Fruit fly (Drosophila melanogaster) whole organism, embryonic: ENCODE data around the gene gro.
A peak's percentile ranks its signal among the peaks of the same experiment; 100 is the strongest.

ENCODE experiments used
- ATbp ChIP-seq: fragments of 200-800 bp; sonication (Bioruptor generic); optimal IDR thresholded peaks from 2 replicates; lab custom pipeline; 2017; ENCODE audit warnings: missing biosample characterization, mild to moderate bottlenecking, missing genetic modification characterization, missing genetic modification reagents
- Abd-B ChIP-seq: fragments of 200-800 bp; sonication (Bioruptor generic); optimal IDR thresholded peaks from 2 replicates; lab custom pipeline; 2018; ENCODE audit warnings: missing biosample characterization, mild to moderate bottlenecking, missing genetic modification characterization, moderate library complexity
- CG11695 ChIP-seq: fragments of 200-800 bp; sonication (Bioruptor generic); IDR thresholded peaks from 3 replicates; pipeline ENCODE4 v1.3.6; 2022; ENCODE audit warnings: missing biosample characterization, missing genetic modification characterization
- CG13424 ChIP-seq: fragments of 200-800 bp; sonication (Bioruptor generic); optimal IDR thresholded peaks from 2 replicates; lab custom pipeline; 2019; ENCODE audit warnings: missing biosample characterization, mild to moderate bottlenecking, missing genetic modification characterization, moderate library complexity
- CG14050 ChIP-seq: fragments of 200-800 bp; sonication (Bioruptor generic); IDR thresholded peaks from 3 replicates; pipeline ENCODE4 v1.3.6; 2022; ENCODE audit warnings: missing biosample characterization, missing genetic modification characterization
- CG14441 ChIP-seq: fragments of 200-800 bp; sonication (Bioruptor generic); IDR thresholded peaks from 2 replicates; pipeline ENCODE4 v1.3.6; 2022; ENCODE audit warnings: missing biosample characterization, missing genetic modification characterization
- CG15011 ChIP-seq: fragments of 200-800 bp; sonication (Bioruptor generic); optimal IDR thresholded peaks from 3 replicates; lab custom pipeline; 2018; ENCODE audit warnings: missing biosample characterization, mild to moderate bottlenecking, missing genetic modification characterization
- CG17568 ChIP-seq: fragments of 200-800 bp; sonication (Bioruptor generic); optimal IDR thresholded peaks from 2 replicates; lab custom pipeline; 2018; ENCODE audit warnings: missing biosample characterization, mild to moderate bottlenecking, missing genetic modification characterization, moderate library complexity
- CG17612 ChIP-seq: fragments of 200-800 bp; sonication (Bioruptor generic); IDR thresholded peaks from 2 replicates; pipeline ENCODE4 v1.3.6; 2022; ENCODE audit warnings: missing biosample characterization, missing genetic modification characterization
- CG2678 ChIP-seq: fragments of 200-800 bp; sonication (Bioruptor generic); optimal IDR thresholded peaks from 3 replicates; lab custom pipeline; 2019; ENCODE audit warnings: missing biosample characterization, mild to moderate bottlenecking, missing genetic modification characterization, moderate library complexity
- CG3065 ChIP-seq: fragments of 200-800 bp; sonication (Bioruptor generic); optimal IDR thresholded peaks from 2 replicates; lab custom pipeline; 2016; ENCODE audit warnings: missing biosample characterization, missing genetic modification characterization
- CG4424 ChIP-seq: fragments of 200-800 bp; sonication (Bioruptor generic); optimal IDR thresholded peaks from 3 replicates; lab custom pipeline; 2016; ENCODE audit warnings: missing biosample characterization, missing genetic modification characterization
- CG4707 ChIP-seq: fragments of 200-800 bp; sonication (Bioruptor generic); optimal IDR thresholded peaks from 2 replicates; lab custom pipeline; 2018; ENCODE audit warnings: missing biosample characterization, mild to moderate bottlenecking, missing genetic modification characterization, moderate library complexity
- CG5245 ChIP-seq: fragments of 200-800 bp; sonication (Bioruptor generic); optimal IDR thresholded peaks from 3 replicates; lab custom pipeline; 2016; ENCODE audit warnings: missing biosample characterization, missing genetic modification characterization
- CG7271 ChIP-seq: fragments of 200-800 bp; sonication (Bioruptor generic); optimal IDR thresholded peaks from 2 replicates; lab custom pipeline; 2018; ENCODE audit warnings: missing biosample characterization, mild to moderate bottlenecking, missing genetic modification characterization, moderate library complexity
- CG8388 ChIP-seq: fragments of 200-800 bp; sonication (Bioruptor generic); optimal IDR thresholded peaks from 2 replicates; lab custom pipeline; 2019; ENCODE audit warnings: missing biosample characterization, mild to moderate bottlenecking, missing genetic modification characterization, moderate library complexity
- CG8478 ChIP-seq: fragments of >200 bp; optimal IDR thresholded peaks from 2 replicates; lab custom pipeline; 2018
- Drgx ChIP-seq: fragments of 200-800 bp; sonication (Bioruptor generic); IDR thresholded peaks from 2 replicates; pipeline ENCODE4 v1.3.6; 2022; ENCODE audit warnings: missing biosample characterization, missing genetic modification characterization
- E2f1 ChIP-seq: fragments of 200-800 bp; sonication (Bioruptor generic); IDR thresholded peaks from 2 replicates; pipeline ENCODE4 v1.3.6; 2022; ENCODE audit warnings: missing biosample characterization, missing genetic modification characterization
- Gsc ChIP-seq: fragments of 200-800 bp; sonication (Bioruptor generic); IDR thresholded peaks from 2 replicates; pipeline ENCODE4 v1.3.6; 2022; ENCODE audit warnings: missing biosample characterization, missing genetic modification characterization
- HHEX ChIP-seq: fragments of 200-800 bp; sonication (Bioruptor generic); optimal IDR thresholded peaks from 3 replicates; lab custom pipeline; 2017; ENCODE audit warnings: missing biosample characterization, mild to moderate bottlenecking, missing genetic modification characterization, missing genetic modification reagents
- HLH3B ChIP-seq: fragments of 200-800 bp; sonication (Bioruptor generic); IDR thresholded peaks from 2 replicates; pipeline ENCODE4 v1.3.6; 2022; ENCODE audit warnings: missing biosample characterization, missing genetic modification characterization
- Hsf ChIP-seq: fragments of 200-800 bp; sonication (Bioruptor generic); optimal IDR thresholded peaks from 3 replicates; lab custom pipeline; 2016; ENCODE audit warnings: missing biosample characterization, missing genetic modification characterization
- Lpt ChIP-seq: fragments of >200 bp; optimal IDR thresholded peaks from 2 replicates; lab custom pipeline; 2018; ENCODE audit warnings: missing biosample characterization, missing genetic modification characterization
- Nf-YC ChIP-seq: fragments of 200-800 bp; optimal IDR thresholded peaks from 3 replicates; lab custom pipeline; 2019; ENCODE audit warnings: missing biosample characterization, mild to moderate bottlenecking, missing genetic modification characterization, moderate library complexity
- Oaz ChIP-seq: fragments of 200-800 bp; sonication (Bioruptor generic); IDR thresholded peaks from 2 replicates; pipeline ENCODE4 v1.3.6; 2022; ENCODE audit warnings: missing biosample characterization, missing genetic modification characterization
- Poxn ChIP-seq: fragments of 200-800 bp; sonication (Bioruptor generic); IDR thresholded peaks from 2 replicates; pipeline ENCODE4 v1.3.6; 2022; ENCODE audit warnings: missing biosample characterization, missing genetic modification characterization
- Scr ChIP-seq: fragments of 200-800 bp; sonication (Bioruptor generic); IDR thresholded peaks from 2 replicates; pipeline ENCODE4 v1.3.6; 2022; ENCODE audit warnings: missing biosample characterization, missing genetic modification characterization; ENCODE audit not compliant: partially characterized antibody
- al ChIP-seq: fragments of 200-800 bp; sonication (Bioruptor generic); IDR thresholded peaks from 2 replicates; pipeline ENCODE4 v1.3.6; 2022; ENCODE audit warnings: missing biosample characterization, missing genetic modification characterization
- ato ChIP-seq: fragments of 200-800 bp; sonication (Bioruptor generic); IDR thresholded peaks from 2 replicates; pipeline ENCODE4 v1.3.6; 2022; ENCODE audit warnings: missing biosample characterization, missing genetic modification characterization; ENCODE audit not compliant: partially characterized antibody
- bsh ChIP-seq, 2 experiments: fragments of 200-800 bp; sonication (Bioruptor generic); optimal IDR thresholded peaks; 2 replicates each; lab custom pipeline; 2017 to 2018; ENCODE audit warnings: mild to moderate bottlenecking in 2 of 2, missing biosample characterization in 2 of 2, missing genetic modification characterization in 2 of 2, moderate library complexity in 1 of 2
- esg ChIP-seq: fragments of 200-800 bp; sonication (Bioruptor generic); conservative IDR thresholded peaks from 2 replicates; pipeline ENCODE4 v1.3.6; 2022; ENCODE audit warnings: missing biosample characterization, missing genetic modification characterization
- grau ChIP-seq: fragments of 200-800 bp; optimal IDR thresholded peaks from 3 replicates; lab custom pipeline; 2019; ENCODE audit warnings: missing biosample characterization, mild to moderate bottlenecking, missing genetic modification characterization, moderate library complexity
- gsb ChIP-seq: fragments of 200-800 bp; sonication (Bioruptor generic); IDR thresholded peaks from 2 replicates; pipeline ENCODE4 v1.3.6; 2022; ENCODE audit warnings: missing biosample characterization, missing genetic modification characterization
- ham ChIP-seq: fragments of 200-800 bp; sonication (Bioruptor generic); IDR thresholded peaks from 2 replicates; pipeline ENCODE4 v1.3.6; 2022; ENCODE audit warnings: missing biosample characterization, missing genetic modification characterization
- kah ChIP-seq: fragments of 200-800 bp; sonication (Bioruptor generic); optimal IDR thresholded peaks from 2 replicates; lab custom pipeline; 2018; ENCODE audit warnings: missing biosample characterization, mild to moderate bottlenecking, missing genetic modification characterization
- nau ChIP-seq: fragments of 200-800 bp; sonication (Bioruptor generic); optimal IDR thresholded peaks from 3 replicates; lab custom pipeline; 2017; ENCODE audit warnings: missing biosample characterization, mild to moderate bottlenecking, missing genetic modification characterization, missing genetic modification reagents
- nmo ChIP-seq: fragments of 200-800 bp; sonication (Bioruptor generic); optimal IDR thresholded peaks from 2 replicates; lab custom pipeline; 2018; ENCODE audit warnings: missing biosample characterization, mild to moderate bottlenecking, missing genetic modification characterization, moderate library complexity
- phol ChIP-seq: fragments of 200-800 bp; sonication (Bioruptor generic); optimal IDR thresholded peaks from 3 replicates; lab custom pipeline; 2018; ENCODE audit warnings: missing biosample characterization, mild to moderate bottlenecking, missing genetic modification characterization, moderate library complexity
- pros ChIP-seq: fragments of 200-800 bp; sonication (Bioruptor generic); optimal IDR thresholded peaks from 3 replicates; lab custom pipeline; 2019; ENCODE audit warnings: missing biosample characterization, mild to moderate bottlenecking, missing genetic modification characterization, moderate library complexity
- run ChIP-seq: fragments of 200-800 bp; sonication (Bioruptor generic); optimal IDR thresholded peaks from 3 replicates; lab custom pipeline; 2018; ENCODE audit warnings: missing biosample characterization, mild to moderate bottlenecking, missing genetic modification characterization
- sens-2 ChIP-seq: fragments of 200-800 bp; sonication (Bioruptor generic); IDR thresholded peaks from 2 replicates; pipeline ENCODE4 v1.3.6; 2022; ENCODE audit warnings: missing biosample characterization, missing genetic modification characterization
- sim ChIP-seq: fragments of 200-800 bp; sonication (Bioruptor generic); IDR thresholded peaks from 2 replicates; pipeline ENCODE4 v1.3.6; 2022; ENCODE audit warnings: missing biosample characterization, missing genetic modification characterization
- sima ChIP-seq: fragments of 200-800 bp; sonication (Bioruptor generic); optimal IDR thresholded peaks from 2 replicates; lab custom pipeline; 2016; ENCODE audit warnings: missing biosample characterization, missing genetic modification characterization
- so ChIP-seq: fragments of 200-800 bp; sonication (Bioruptor generic); IDR thresholded peaks from 3 replicates; pipeline ENCODE4 v1.3.6; 2022; ENCODE audit warnings: missing biosample characterization, missing genetic modification characterization
- sr ChIP-seq: fragments of 200-800 bp; sonication (Bioruptor generic); IDR thresholded peaks from 3 replicates; pipeline ENCODE4 v1.3.6; 2022; ENCODE audit warnings: missing biosample characterization, missing genetic modification characterization
- ssp ChIP-seq: fragments of 200-800 bp; sonication (Bioruptor generic); IDR thresholded peaks from 2 replicates; pipeline ENCODE4 v1.3.6; 2022; ENCODE audit warnings: missing biosample characterization, missing genetic modification characterization
- z ChIP-seq: fragments of 200-800 bp; sonication (Bioruptor generic); IDR thresholded peaks from 3 replicates; pipeline ENCODE4 v1.3.6; 2022; ENCODE audit warnings: missing biosample characterization, missing genetic modification characterization

gro gene

dm6 chr3R:26020244-26021171 lies 21.0 kb upstream of the gro start (continued):
- peak; percentile 82 for TF ChIP-seq CG2678 (tag; lab: Kevin White, UChicago)
- TF ChIP-seq CG11695 = peak; percentile 73; the same call in 1 of the 3 replicates
- TF ChIP-seq sens-2 (GFP tag; lab: Robert Waterston, UW) = 0 out of 2 replicates have a peak, but pooled peaks have one; percentile 35
- TF ChIP-seq CG14441 (GFP tag; lab: Robert Waterston, UW) = peak; percentile 64
- peak; percentile 62 for TF ChIP-seq grau (tag; lab: Kevin White, UChicago)
- TF ChIP-seq pros (GFP tag; lab: Kevin White, UChicago) = peak; percentile 91
- peak; percentile 72 for TF ChIP-seq CG13424
- TF ChIP-seq Lpt = no peak
- TF ChIP-seq ssp (GFP tag; lab: Robert Waterston, UW) = peak; percentile 31; the same call in 1 of the 2 replicates
- TF ChIP-seq Scr (GFP tag; lab: Robert Waterston, UW) = peak; percentile 24; the same call in 1 of the 2 replicates
- TF ChIP-seq Abd-B (GFP tag; lab: Kevin White, UChicago) = peak; percentile 22
- peak; percentile 16 for TF ChIP-seq kah (GFP tag; lab: Kevin White, UChicago)
- TF ChIP-seq bsh (GFP tag; optimal IDR thresholded peaks at IDR 0.05; lab: Kevin White, UChicago) = peak; percentile 33 to 82
- peak; percentile 66 for TF ChIP-seq nmo
- TF ChIP-seq sim (GFP tag; lab: Robert Waterston, UW) = peak; percentile 60; the same call in 1 of the 2 replicates
- TF ChIP-seq ATbp = peak; percentile 72
- TF ChIP-seq z = 0 out of 3 replicates have a peak, but pooled peaks have one; percentile 28
- TF ChIP-seq phol (tag; lab: Kevin White, UChicago) = peak; percentile 82
- TF ChIP-seq CG3065 (GFP tag; lab: Kevin White, UChicago) = peak; percentile 28
- TF ChIP-seq Drgx (GFP tag; lab: Robert Waterston, UW) = peak; percentile 79
- peak; percentile 58 for TF ChIP-seq CG4424
- TF ChIP-seq gsb = no peak
- peak; percentile 31; the same call in 1 of the 2 replicates for TF ChIP-seq HLH3B (GFP tag; lab: Robert Waterston, UW)
- peak; percentile 29; the same call in 1 of the 2 replicates for TF ChIP-seq al (GFP tag; lab: Robert Waterston, UW)
- TF ChIP-seq Hsf (GFP tag; lab: Kevin White, UChicago) = peak; percentile 22
- no peak for TF ChIP-seq Poxn (GFP tag; lab: Robert Waterston, UW)
- 0 out of 2 replicates have a peak, but pooled peaks have one; percentile 26 for TF ChIP-seq Gsc
- TF ChIP-seq ato (GFP tag; lab: Robert Waterston, UW) = peak; percentile 31; the same call in 1 of the 2 replicates
- peak; percentile 44 for TF ChIP-seq HHEX (GFP tag; lab: Kevin White, UChicago)
- peak; percentile 59 for TF ChIP-seq nau (GFP tag; lab: Kevin White, UChicago)
- no peak; the same call in 2 of the 3 replicates for TF ChIP-seq so (GFP tag; lab: Robert Waterston, UW)
- TF ChIP-seq CG8478 (lab: Kevin White, UChicago) = peak; percentile 82
- peak; percentile 65; the same call in 2 of the 3 replicates for TF ChIP-seq sr (GFP tag; lab: Robert Waterston, UW)
- no peak for TF ChIP-seq CG17612 (GFP tag; lab: Robert Waterston, UW)
- no peak for TF ChIP-seq CG17568 (GFP tag; lab: Kevin White, UChicago)
- 0 out of 2 replicates have a peak, but pooled peaks have one; percentile 18 for TF ChIP-seq Oaz (GFP tag; lab: Robert Waterston, UW)
- TF ChIP-seq sima = no peak
- TF ChIP-seq CG14050 (GFP tag; lab: Robert Waterston, UW) = peak; percentile 39; the same call in 2 of the 3 replicates
- TF ChIP-seq CG7271 (tag; lab: Kevin White, UChicago) = no peak
- peak; percentile 76 for TF ChIP-seq CG8388 (GFP tag; lab: Kevin White, UChicago)
- no peak for TF ChIP-seq ham (GFP tag; lab: Robert Waterston, UW)
- peak; percentile 2 for TF ChIP-seq CG4707 (GFP tag; lab: Kevin White, UChicago)
- TF ChIP-seq CG15011 (GFP tag; lab: Kevin White, UChicago) = peak; percentile 36
- TF ChIP-seq run = peak; percentile 63
- TF ChIP-seq E2f1 (GFP tag; lab: Robert Waterston, UW) = peak; percentile 62
- peak; percentile 52 for TF ChIP-seq CG5245 (GFP tag; lab: Kevin White, UChicago)
- peak; percentile 56 for TF ChIP-seq esg (GFP tag; lab: Robert Waterston, UW)
- TF ChIP-seq Nf-YC = peak; percentile 98
